Fruit fly (Drosophila melanogaster): ENCODE results near the gene CG18088.
A peak's percentile ranks its signal among the peaks of the same experiment; 100 is the strongest.

Gene CG18088

dm6 chr2L:8984614-8985318 is 17.4 kb downstream of the CG18088 start, which contains the start of gene CG13101 (continued):
- TF ChIP-seq Kr (GFP tag; optimal IDR thresholded peaks at IDR 0.05) (no peak), aop (GFP tag; IDR thresholded peaks at IDR 0.05) (no peak), NfI (GFP tag; optimal IDR thresholded peaks at IDR 0.05) (peak; percentile 80), CG17359 (tag; optimal IDR thresholded peaks at IDR 0.05) (peak; percentile 93), Dbx (GFP tag; IDR thresholded peaks at IDR 0.05) (peak; percentile 95), CG1647 (GFP tag; optimal IDR thresholded peaks at IDR 0.05) (peak; percentile 78), ap (GFP tag; IDR thresholded peaks at IDR 0.05) (peak; percentile 90), Doc3 (GFP tag; IDR thresholded peaks at IDR 0.05; ENCODE audit: partially characterized antibody) (no peak), CG10959 (GFP tag; IDR thresholded peaks at IDR 0.05) (peak; percentile 85), Dek (tag; optimal IDR thresholded peaks at IDR 0.05) (peak; percentile 91), ab (GFP tag; optimal IDR thresholded peaks at IDR 0.05) (no peak), CG4730 (GFP tag; IDR thresholded peaks at IDR 0.05) (peak; percentile 93), lmd (GFP tag; IDR thresholded peaks at IDR 0.05) (peak; percentile 91), chn (GFP tag; optimal IDR thresholded peaks at IDR 0.05) (peak; percentile 83), exex (tag; optimal IDR thresholded peaks at IDR 0.05) (peak; percentile 70), CG7839 (tag; optimal IDR thresholded peaks at IDR 0.05) (peak; percentile 95), fd3F (GFP tag; optimal IDR thresholded peaks at IDR 0.05) (peak; percentile 92), CG12769 (tag; optimal IDR thresholded peaks at IDR 0.05) (peak; percentile 90), CG14050 (GFP tag; IDR thresholded peaks at IDR 0.05) (peak; percentile 89), Oaz (GFP tag; IDR thresholded peaks at IDR 0.05) (peak; percentile 87), ash1 (GFP tag; optimal IDR thresholded peaks at IDR 0.05) (no peak), phol (tag; optimal IDR thresholded peaks at IDR 0.05) (peak; percentile 91), Ada2b (GFP tag; IDR thresholded peaks at IDR 0.05) (peak; percentile 94), CG7357 (GFP tag; IDR thresholded peaks at IDR 0.05) (peak; percentile 83; the same call in 2 of the 3 replicates), CG3407 (GFP tag; optimal IDR thresholded peaks at IDR 0.05) (peak; percentile 87), CG8388 (GFP tag; optimal IDR thresholded peaks at IDR 0.05) (peak; percentile 94), unpg (GFP tag; optimal IDR thresholded peaks at IDR 0.05) (peak; percentile 97), Spps (tag; optimal IDR thresholded peaks at IDR 0.05) (peak; percentile 91), insv (GFP tag; optimal IDR thresholded peaks at IDR 0.05) (peak in 1 of 2 experiments; percentile 27), CrebB (tag; optimal IDR thresholded peaks at IDR 0.05) (peak; percentile 91), CG2116 (GFP tag; optimal IDR thresholded peaks at IDR 0.05) (peak; percentile 72), fd64A (GFP tag; optimal IDR thresholded peaks at IDR 0.05) (peak; percentile 53), Hand (GFP tag; optimal IDR thresholded peaks at IDR 0.05) (peak; percentile 74), ham (GFP tag; IDR thresholded peaks at IDR 0.05) (peak; percentile 88), seq (GFP tag; IDR thresholded peaks at IDR 0.05) (peak; percentile 94), nau (GFP tag; optimal IDR thresholded peaks at IDR 0.05) (peak; percentile 90), Med (GFP tag) (peak; percentile 96), crol (GFP tag; IDR thresholded peaks at IDR 0.05) (peak; percentile 72), MTF-1 (GFP tag; optimal IDR thresholded peaks at IDR 0.05; ENCODE audit: borderline replicate concordance) (peak; percentile 79), Fer1 (GFP tag; optimal IDR thresholded peaks at IDR 0.05) (peak; percentile 94), gem (tag; optimal IDR thresholded peaks at IDR 0.05) (peak; percentile 97), CG10654 (GFP tag; optimal IDR thresholded peaks at IDR 0.05) (peak; percentile 84), Elba2 (GFP tag; optimal IDR thresholded peaks at IDR 0.05) (peak; percentile 41), Antp (GFP tag; optimal IDR thresholded peaks at IDR 0.05) (peak; percentile 14), Hr51 (GFP tag; optimal IDR thresholded peaks at IDR 0.05) (peak; percentile 86 to 94), CG12299 (tag; optimal IDR thresholded peaks at IDR 0.05) (peak; percentile 88), Atf-2 (GFP tag; optimal IDR thresholded peaks at IDR 0.05) (peak; percentile 83), CG15011 (GFP tag; optimal IDR thresholded peaks at IDR 0.05) (peak; percentile 82), CG10147 (GFP tag; optimal IDR thresholded peaks at IDR 0.05) (peak; percentile 92)

Data from whole organism, embryonic.